Fruit fly (Drosophila melanogaster) ovary, adult (tissue): Measurements from ENCODE around the gene CG31321.
A peak's percentile ranks its signal among the peaks of the same experiment; 100 is the strongest.

Source experiments
- CG17801 ChIP-seq: fragments of 200-800 bp; optimal IDR thresholded peaks from 2 replicates; lab custom pipeline; 2019; ENCODE audit warnings: missing biosample characterization, mild to moderate bottlenecking, missing genetic modification characterization, moderate library complexity; ENCODE audit not compliant: partially characterized antibody

The CG31321 gene

DNA sequence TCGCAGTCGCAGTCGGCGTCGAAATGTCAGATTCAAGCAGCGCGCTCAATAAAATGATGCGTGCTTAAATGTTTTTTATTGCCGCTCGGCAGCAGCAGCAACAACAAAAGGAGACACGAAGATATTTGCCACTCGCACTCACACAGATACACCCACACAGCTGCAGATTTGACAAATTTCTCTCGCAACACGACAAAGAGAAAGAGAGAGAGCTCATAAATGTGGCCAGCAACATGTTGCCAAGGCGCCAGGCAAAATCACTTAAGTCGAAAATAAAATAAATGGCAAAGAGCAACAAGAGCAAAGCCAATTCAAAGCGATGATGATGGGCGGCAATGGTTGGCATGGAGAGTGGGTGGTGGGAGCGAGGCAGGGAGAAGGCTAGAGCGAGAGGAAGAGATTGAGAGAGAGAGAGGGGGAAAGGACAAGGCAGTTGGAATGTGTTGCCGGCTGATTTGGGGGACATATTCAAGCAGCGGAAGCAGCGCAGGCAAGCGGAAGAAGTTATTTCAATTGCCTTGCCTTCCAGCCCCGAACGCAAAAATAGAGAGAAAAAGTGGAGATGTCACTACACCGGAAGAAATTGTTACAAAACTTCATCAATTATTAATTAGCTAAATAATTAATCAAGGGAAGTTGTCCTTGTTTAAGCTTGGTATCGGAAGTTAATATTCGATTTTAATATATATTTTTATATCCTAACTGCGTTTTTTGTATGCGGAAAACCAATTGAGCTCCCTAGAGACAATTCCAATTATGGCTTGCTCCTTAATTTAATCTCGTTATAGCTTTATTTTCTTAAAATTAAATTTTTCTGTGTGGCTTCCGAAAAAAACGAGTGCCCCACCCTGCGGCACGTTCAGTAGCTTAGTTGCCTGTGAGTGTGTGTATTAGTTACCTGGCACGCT is 36.9 kb downstream of the CG31321 start:
- no peak for TF ChIP-seq CG17801 (GFP tag; lab: Kevin White, UChicago)

DNA sequence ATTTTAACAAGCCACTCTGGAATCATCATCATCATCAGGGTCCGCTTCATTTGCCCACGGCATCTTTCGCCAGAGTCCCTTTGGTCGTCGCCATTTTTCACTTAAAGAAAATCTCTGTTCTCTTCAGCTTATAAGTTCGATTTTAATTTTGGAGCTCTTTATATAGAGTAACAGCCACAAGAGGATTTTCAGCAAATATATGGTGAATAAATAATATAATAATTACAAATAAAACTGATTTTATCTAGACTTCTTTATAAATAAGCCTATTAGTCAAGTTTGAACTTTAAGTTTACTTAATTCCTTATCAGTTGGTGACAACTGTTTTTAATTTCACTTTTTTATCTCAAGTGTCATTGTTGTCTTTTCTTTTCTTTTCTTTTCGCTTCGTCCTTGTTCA is 38.3 kb downstream of the CG31321 start:
- no peak for TF ChIP-seq CG17801 (GFP tag; lab: Kevin White, UChicago)

DNA sequence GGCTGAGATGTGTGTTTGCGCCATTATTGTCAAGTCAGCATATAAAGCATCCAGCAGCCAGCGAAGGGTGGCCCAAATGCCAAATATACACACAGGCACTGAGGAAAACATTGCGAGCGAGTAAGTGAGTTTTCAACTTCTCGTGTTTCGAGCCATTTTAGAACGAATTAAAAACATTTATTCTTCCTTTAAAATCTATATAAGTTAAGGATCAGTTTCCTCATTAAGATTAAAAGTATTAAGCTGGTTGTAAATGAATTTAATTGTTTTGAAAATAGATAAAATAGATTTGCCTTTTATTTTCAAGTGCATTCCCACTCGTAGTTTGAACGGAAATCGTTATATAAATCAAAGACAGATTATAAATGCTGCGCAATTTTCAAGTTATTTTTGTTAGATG is 41.3 kb downstream of the CG31321 start:
- TF ChIP-seq CG17801 (GFP tag; lab: Kevin White, UChicago) = no peak

DNA sequence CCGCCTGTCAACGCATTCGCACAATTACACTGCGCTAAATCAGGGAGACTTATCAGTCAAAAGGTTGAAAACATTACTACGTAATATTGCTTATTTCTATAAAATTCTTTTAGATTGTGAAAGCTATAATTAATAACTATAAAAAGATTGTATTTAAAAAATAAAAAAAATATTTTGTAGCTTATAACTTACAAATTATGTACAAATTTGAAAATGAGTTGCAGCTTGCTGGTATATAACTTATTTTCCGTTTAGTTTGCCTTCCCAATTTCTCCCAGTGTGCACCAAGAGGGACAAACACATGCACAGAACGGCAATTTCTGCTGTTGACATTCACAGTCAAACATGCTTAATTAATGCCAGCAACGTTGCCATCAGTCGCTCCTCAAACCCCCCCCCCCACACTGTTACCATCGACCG is 43.6 kb downstream of the CG31321 start:
- TF ChIP-seq CG17801 (GFP tag; lab: Kevin White, UChicago) = peak; percentile 88

DNA sequence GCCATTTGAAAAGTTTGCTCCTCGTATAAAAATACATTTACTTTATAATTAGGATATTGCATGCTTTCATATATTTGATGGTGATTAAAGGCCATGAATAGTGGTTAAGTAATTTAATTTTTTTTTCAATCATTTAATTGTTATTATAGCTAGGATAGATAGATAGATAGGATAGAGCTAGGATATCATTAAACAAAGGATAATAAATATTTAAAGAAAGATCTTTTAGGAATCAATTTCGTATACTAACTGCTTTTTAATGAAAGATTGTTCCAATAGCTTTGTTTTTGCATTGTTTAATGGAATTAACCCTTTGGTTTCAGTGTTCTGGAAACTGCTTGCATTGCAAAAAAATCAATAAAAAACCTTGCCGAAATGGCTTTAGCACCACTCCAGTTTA is 44.4 kb downstream of the CG31321 start:
- TF ChIP-seq CG17801 (GFP tag; lab: Kevin White, UChicago) = no peak

DNA sequence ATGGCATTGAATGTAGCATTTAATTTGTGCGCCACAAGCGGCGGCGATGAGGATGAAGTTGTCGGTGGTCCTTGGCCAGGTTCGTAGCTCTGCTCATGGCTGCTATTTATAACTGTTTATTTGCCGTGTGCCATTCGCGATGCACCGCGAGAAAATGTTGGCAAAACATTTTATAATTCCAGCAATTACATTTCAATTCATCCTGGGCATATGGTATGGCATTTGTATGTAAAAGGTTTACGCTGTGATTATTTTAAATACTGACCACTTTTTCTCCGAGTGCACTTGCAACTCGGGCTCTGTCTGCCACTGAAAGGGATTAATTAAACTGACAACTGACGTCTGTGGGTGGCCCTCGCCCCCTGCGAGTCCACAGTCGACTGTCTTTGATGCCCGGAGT is 46.5 kb downstream of the CG31321 start:
- TF ChIP-seq CG17801 (GFP tag; lab: Kevin White, UChicago) = no peak

DNA sequence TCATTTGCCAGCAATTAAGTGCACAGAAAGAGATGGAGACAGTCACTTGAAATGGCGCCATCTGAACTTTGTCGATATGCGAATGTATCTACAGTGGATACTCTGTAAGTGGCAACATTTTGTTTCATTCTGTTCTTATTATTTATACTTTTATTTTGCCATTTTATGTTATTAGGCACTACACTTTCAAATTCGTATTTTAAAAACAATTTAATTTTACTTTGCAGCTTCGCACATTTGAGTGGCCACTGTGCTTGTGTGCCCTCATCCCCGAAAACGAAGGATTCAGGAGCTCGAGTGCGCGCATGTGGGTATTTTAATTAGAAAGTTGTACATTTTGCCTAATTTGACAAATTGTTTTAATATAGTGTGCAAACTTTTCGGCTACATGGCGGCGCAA is 47.2 kb downstream of the CG31321 start:
- TF ChIP-seq CG17801 (GFP tag; lab: Kevin White, UChicago) = peak; percentile 22

DNA sequence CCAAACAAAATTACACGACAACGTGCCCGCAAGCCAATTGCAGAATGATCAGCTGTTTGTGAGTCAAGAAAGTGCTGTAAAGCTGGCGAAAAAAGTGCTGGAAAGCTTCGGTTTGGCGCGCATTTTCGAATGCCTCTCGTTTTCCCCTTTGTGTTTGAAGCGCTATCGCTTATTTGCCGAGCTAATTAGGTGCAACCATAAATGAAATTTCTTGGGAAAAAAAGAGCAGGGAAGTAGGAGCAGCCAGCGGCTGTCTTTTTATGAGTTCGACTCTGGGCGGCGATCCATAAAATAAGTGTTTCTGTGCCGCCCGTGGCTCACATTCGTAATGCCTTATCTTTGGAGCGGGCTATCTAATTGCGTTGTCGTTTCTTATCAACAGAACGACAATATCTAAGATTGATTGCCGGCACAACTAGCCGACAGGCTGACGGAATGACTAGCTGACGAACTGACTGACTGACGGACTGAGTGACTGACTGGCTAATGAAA is 51.6 kb downstream of the CG31321 start, which contains the start of gene Dnaaf5:
Dnaaf5 (minus strand) TSS at position 46 of the 492 bp plus-strand sequence.
- TF ChIP-seq CG17801 (GFP tag; lab: Kevin White, UChicago) = peak; percentile 66

DNA sequence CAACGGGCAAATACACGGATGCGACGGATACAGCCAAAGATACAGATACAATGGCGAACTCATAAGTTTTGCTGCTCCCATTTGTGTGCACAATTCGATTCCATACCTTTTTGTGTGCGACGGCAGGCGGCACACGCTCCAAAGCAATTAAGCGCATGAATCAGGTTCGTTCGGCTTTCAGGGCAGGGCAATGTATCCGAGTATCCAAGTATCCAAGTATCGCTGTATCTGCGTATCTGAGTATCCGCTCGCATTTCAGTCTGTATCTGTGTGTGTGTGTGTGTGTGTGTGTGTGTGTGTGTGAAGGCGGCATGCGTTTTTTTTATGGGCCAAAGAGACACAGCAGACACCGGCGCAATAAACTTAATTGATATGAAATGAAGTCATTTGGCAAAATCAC is 53.0 kb downstream of the CG31321 start:
- TF ChIP-seq CG17801 (GFP tag; lab: Kevin White, UChicago) = no peak
